Worm (Caenorhabditis elegans) whole organism, mixed stage, embryonic: Measurements from ENCODE around the gene enol-1.

Experiments used
- M03D4.4 ChIP-seq: sonication (generic microtip); optimal IDR thresholded peaks from 2 replicates; lab custom pipeline; 2017; ENCODE audit warnings: mild to moderate bottlenecking, missing genetic modification characterization, missing compliant biosample characterization
- bed-3 ChIP-seq: fragments of 200-800 bp; sonication (Bioruptor generic); optimal IDR thresholded peaks from 3 replicates; lab custom pipeline; 2018; ENCODE audit warnings: mild to moderate bottlenecking, missing genetic modification characterization, moderate library complexity, missing compliant biosample characterization
- blmp-1 ChIP-seq: fragments of 150-350 bp; optimal IDR thresholded peaks from 2 replicates; lab custom pipeline; 2014; ENCODE audit warnings: missing biosample characterization, missing genetic modification characterization
- ceh-43 ChIP-seq: fragments of 200-800 bp; sonication (Bioruptor generic); optimal IDR thresholded peaks from 2 replicates; lab custom pipeline; 2018; ENCODE audit warnings: mild to moderate bottlenecking, missing genetic modification characterization, moderate library complexity, missing compliant biosample characterization
- ceh-83 ChIP-seq: fragments of 200-800 bp; sonication (Bioruptor generic); optimal IDR thresholded peaks from 2 replicates; lab custom pipeline; 2018; ENCODE audit warnings: mild to moderate bottlenecking, missing genetic modification characterization, missing compliant biosample characterization
- ces-1 ChIP-seq: fragments of 150-350 bp; optimal IDR thresholded peaks from 2 replicates; lab custom pipeline; 2014; ENCODE audit warnings: missing biosample characterization, missing genetic modification reagents, missing genetic modification characterization
- cnd-1 ChIP-seq: fragments of 200-800 bp; sonication (Bioruptor generic); optimal IDR thresholded peaks from 2 replicates; lab custom pipeline; 2018; ENCODE audit warnings: mild to moderate bottlenecking, missing genetic modification characterization, missing compliant biosample characterization
- drap-1 ChIP-seq: fragments of 200-800 bp; sonication (Bioruptor generic); optimal IDR thresholded peaks from 3 replicates; lab custom pipeline; 2018; ENCODE audit warnings: mild to moderate bottlenecking, missing genetic modification characterization, missing compliant biosample characterization
- elt-1 ChIP-seq: sonication (generic microtip); optimal IDR thresholded peaks from 2 replicates; lab custom pipeline; 2017; ENCODE audit warnings: missing genetic modification characterization, mild to moderate bottlenecking, missing compliant biosample characterization, antibody characterized with exemption, moderate library complexity, borderline replicate concordance; ENCODE audit not compliant: insufficient read depth
- elt-3 ChIP-seq: fragments of 150-350 bp; optimal IDR thresholded peaks from 2 replicates; lab custom pipeline; 2014; ENCODE audit warnings: missing biosample characterization, missing genetic modification characterization
- flh-1 ChIP-seq: fragments of 200-800 bp; sonication (Bioruptor generic); optimal IDR thresholded peaks from 2 replicates; lab custom pipeline; 2018; ENCODE audit warnings: mild to moderate bottlenecking, missing genetic modification characterization, moderate library complexity, missing compliant biosample characterization
- ham-2 ChIP-seq: fragments of 200-800 bp; sonication (Bioruptor generic); optimal IDR thresholded peaks from 2 replicates; lab custom pipeline; 2018; ENCODE audit warnings: mild to moderate bottlenecking, missing genetic modification characterization, missing compliant biosample characterization
- hlh-1 ChIP-seq: fragments of 150-350 bp; optimal IDR thresholded peaks from 2 replicates; lab custom pipeline; 2014; ENCODE audit warnings: missing biosample characterization, missing genetic modification reagents, missing genetic modification characterization
- lsy-2 ChIP-seq: fragments of 150-350 bp; optimal IDR thresholded peaks from 2 replicates; lab custom pipeline; 2014; ENCODE audit warnings: missing biosample characterization, missing genetic modification characterization
- mab-5 ChIP-seq: fragments of 150-350 bp; optimal IDR thresholded peaks from 2 replicates; lab custom pipeline; 2014; ENCODE audit warnings: missing biosample characterization, missing genetic modification characterization
- mep-1 ChIP-seq: fragments of 150-350 bp; optimal IDR thresholded peaks from 2 replicates; lab custom pipeline; 2017; ENCODE audit warnings: missing biosample characterization, missing genetic modification reagents, missing genetic modification characterization, inconsistent platforms
- mls-2 ChIP-seq: sonication (generic microtip); optimal IDR thresholded peaks from 2 replicates; lab custom pipeline; 2016; ENCODE audit warnings: mild to moderate bottlenecking, missing genetic modification characterization, moderate library complexity, missing compliant biosample characterization
- nhr-12 ChIP-seq: fragments of 150-350 bp; optimal IDR thresholded peaks from 2 replicates; lab custom pipeline; 2014; ENCODE audit warnings: missing biosample characterization, missing genetic modification characterization
- nhr-2 ChIP-seq: fragments of 150-350 bp; optimal IDR thresholded peaks from 2 replicates; lab custom pipeline; 2014; ENCODE audit warnings: missing biosample characterization, missing genetic modification characterization
- nhr-237 ChIP-seq: fragments of 150-350 bp; optimal IDR thresholded peaks from 2 replicates; lab custom pipeline; 2014; ENCODE audit warnings: missing biosample characterization, missing genetic modification characterization
- nhr-28 ChIP-seq: fragments of 150-350 bp; optimal IDR thresholded peaks from 2 replicates; lab custom pipeline; 2014; ENCODE audit warnings: missing biosample characterization, missing genetic modification characterization
- nhr-76 ChIP-seq: sonication (generic microtip); optimal IDR thresholded peaks from 2 replicates; lab custom pipeline; 2017; ENCODE audit warnings: missing biosample characterization, missing genetic modification characterization
- pha-4 ChIP-seq: fragments of 150-350 bp; optimal IDR thresholded peaks from 2 replicates; lab custom pipeline; 2018; ENCODE audit warnings: missing biosample characterization, missing genetic modification reagents, missing genetic modification characterization
- sem-2 ChIP-seq: fragments of 200-800 bp; sonication (Bioruptor generic); optimal IDR thresholded peaks from 2 replicates; lab custom pipeline; 2018; ENCODE audit warnings: mild to moderate bottlenecking, missing genetic modification characterization, missing compliant biosample characterization
- sptf-1 ChIP-seq: sonication (generic microtip); optimal IDR thresholded peaks from 2 replicates; lab custom pipeline; 2017; ENCODE audit warnings: mild to moderate bottlenecking, missing genetic modification characterization, moderate library complexity, missing compliant biosample characterization
- tbx-8 ChIP-seq: fragments of 200-800 bp; sonication (Bioruptor generic); optimal IDR thresholded peaks from 2 replicates; lab custom pipeline; 2018; ENCODE audit warnings: mild to moderate bottlenecking, missing genetic modification characterization, moderate library complexity, missing compliant biosample characterization
- unc-120 ChIP-seq: sonication (generic microtip); optimal IDR thresholded peaks from 2 replicates; lab custom pipeline; 2017; ENCODE audit warnings: missing genetic modification characterization, missing compliant biosample characterization; ENCODE audit not compliant: poor library complexity, severe bottlenecking
- unc-39 ChIP-seq: fragments of 150-350 bp; optimal IDR thresholded peaks from 2 replicates; lab custom pipeline; 2014; ENCODE audit warnings: missing biosample characterization, missing genetic modification characterization
- unc-62 ChIP-seq: fragments of 150-350 bp; optimal IDR thresholded peaks from 2 replicates; lab custom pipeline; 2014; ENCODE audit warnings: missing biosample characterization, missing genetic modification reagents, missing genetic modification characterization
- zip-8 ChIP-seq: fragments of 150-350 bp; optimal IDR thresholded peaks from 2 replicates; lab custom pipeline; 2014; ENCODE audit warnings: missing biosample characterization, missing genetic modification characterization
- ztf-11 ChIP-seq: fragments of 150-350 bp; optimal IDR thresholded peaks from 2 replicates; lab custom pipeline; 2014; ENCODE audit warnings: missing biosample characterization, missing genetic modification characterization

The enol-1 gene

DNA sequence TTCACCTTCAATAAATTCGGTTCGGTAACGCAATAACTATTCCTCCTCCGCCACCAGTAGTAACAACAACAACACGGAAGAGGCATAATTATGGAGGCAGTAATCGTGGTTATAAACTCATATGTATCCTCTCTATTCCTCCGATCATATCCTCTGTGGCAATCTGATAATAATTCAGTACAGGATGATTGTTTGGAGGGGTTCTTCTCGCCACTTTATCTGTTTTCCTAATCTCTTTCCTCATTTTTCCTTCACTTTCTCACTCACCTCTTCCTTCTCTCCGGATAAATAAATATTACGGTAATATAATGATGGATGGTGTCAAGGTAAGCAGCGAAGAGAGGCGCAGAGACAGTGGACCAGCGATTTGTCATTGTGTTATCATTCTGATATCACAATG is 40.3 kb upstream of the enol-1 start:
- TF ChIP-seq M03D4.4 (tag; lab: Kevin White, UChicago) (no peak), drap-1 (GFP tag; lab: Kevin White, UChicago) (no peak), lsy-2 (tag; lab: Kevin White, UChicago) (no peak), nhr-237 (tag; lab: Kevin White, UChicago) (no peak), elt-1 (tag; lab: Kevin White, UChicago) (peak; percentile 91), unc-62 (peak; percentile 57), elt-3 (tag; lab: Kevin White, UChicago) (peak; percentile 41), mls-2 (tag; lab: Kevin White, UChicago) (no peak), zip-8 (tag; lab: Kevin White, UChicago) (no peak), nhr-12 (tag; lab: Kevin White, UChicago) (no peak)

DNA sequence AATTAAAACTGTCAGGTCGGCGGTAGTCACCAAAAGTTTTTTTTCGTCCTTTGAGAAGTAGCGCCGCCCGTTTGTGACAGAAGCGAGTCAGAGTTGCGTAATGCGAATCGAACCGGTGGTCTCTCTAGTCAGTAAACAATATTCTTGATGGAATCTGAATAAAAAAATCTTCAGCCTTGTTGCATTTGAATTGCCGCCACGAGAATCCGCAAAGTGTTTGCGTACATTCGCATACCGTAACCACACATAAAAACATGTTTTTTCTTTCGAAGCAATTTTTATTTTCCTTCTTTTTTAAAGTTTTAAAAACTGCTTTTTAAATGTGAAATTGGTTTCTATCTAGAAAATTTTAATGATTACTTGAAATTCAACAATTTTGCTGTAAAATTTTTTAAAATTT is 39.8 kb upstream of the enol-1 start:
- TF ChIP-seq ceh-83 (no peak), tbx-8 (GFP tag; lab: Kevin White, UChicago) (no peak), cnd-1 (tag; lab: Kevin White, UChicago) (no peak), sem-2 (GFP tag; lab: Kevin White, UChicago) (no peak), mls-2 (tag; lab: Kevin White, UChicago) (no peak), hlh-1 (tag; lab: Kevin White, UChicago) (no peak), ham-2 (GFP tag; lab: Kevin White, UChicago) (no peak), mab-5 (tag; lab: Kevin White, UChicago) (no peak), lsy-2 (tag; lab: Kevin White, UChicago) (peak; percentile 63)
- TF ChIP-seq, all 35 proteins: peak for 1

DNA sequence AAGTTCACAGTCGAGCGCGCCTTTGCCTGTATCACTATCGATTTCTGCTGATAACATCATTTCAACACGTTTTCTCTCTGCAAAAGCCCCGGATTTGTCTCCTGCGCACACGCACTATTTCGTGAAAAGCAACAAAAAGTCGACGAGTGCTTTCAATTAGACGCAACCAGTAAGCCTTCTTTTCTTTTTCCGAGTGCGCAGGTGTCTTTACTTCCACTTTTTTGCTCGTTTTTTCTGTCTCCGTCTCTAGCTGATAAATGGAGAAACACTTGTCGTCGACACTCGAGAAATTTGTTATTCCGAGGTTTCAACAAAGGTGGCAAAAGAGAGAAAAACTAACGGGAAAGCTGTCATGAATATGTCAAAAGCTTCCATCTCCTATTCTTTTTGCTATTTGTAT is 39.2 kb upstream of the enol-1 start:
- TF ChIP-seq hlh-1 (tag; lab: Kevin White, UChicago) (peak; percentile 51), tbx-8 (GFP tag; lab: Kevin White, UChicago) (no peak)

DNA sequence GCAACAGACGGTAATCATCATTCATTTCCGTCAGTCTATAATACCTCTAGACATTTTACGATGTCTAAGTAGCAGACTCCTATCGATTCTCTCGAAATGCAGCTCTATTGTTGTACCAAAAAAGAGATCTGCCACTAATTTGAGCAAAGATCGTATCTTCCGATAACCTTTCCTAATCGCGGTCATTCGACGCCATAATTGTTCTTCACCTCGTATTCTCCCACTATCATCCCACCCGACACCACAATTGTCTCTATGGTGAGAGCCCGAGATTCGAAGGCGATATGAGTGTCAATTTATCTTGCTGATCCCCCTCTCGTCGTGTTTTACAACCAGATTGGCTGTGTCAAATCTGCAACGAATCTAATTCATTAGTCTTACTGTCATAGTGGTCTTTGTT is 35.4 kb upstream of the enol-1 start:
- TF ChIP-seq nhr-76 (tag; lab: Kevin White, UChicago): no peak
- TF ChIP-seq nhr-2 (tag; lab: Kevin White, UChicago): peak; percentile 57
- peak; percentile 6 for TF ChIP-seq hlh-1 (tag; lab: Kevin White, UChicago)
- TF ChIP-seq elt-1 (tag; lab: Kevin White, UChicago): peak; percentile 90

DNA sequence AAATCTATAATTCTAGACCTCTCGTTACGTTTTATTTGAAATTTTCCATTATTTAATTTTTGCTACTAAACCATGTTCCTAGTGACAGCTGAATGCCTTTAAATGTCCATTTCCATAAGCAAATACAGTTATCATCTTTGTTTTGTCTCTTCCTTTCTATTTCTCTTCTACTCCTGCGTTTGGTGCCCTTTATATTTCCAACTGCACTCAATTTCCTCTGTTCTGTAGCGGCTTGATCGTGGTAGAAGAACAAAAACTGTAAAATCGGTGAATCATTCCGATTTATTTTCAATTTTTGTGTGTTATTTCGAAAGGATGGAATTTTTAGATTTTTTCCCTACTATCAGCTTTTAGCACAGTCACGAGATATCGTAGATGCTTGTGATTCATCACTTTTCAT is 34.9 kb upstream of the enol-1 start:
- TF ChIP-seq sptf-1 (tag; lab: Kevin White, UChicago): no peak
- TF ChIP-seq M03D4.4 (tag; lab: Kevin White, UChicago): no peak
- no peak for TF ChIP-seq mls-2 (tag; lab: Kevin White, UChicago)
- no peak for TF ChIP-seq nhr-28 (tag; lab: Kevin White, UChicago)
- TF ChIP-seq bed-3 (GFP tag; lab: Kevin White, UChicago): no peak
- no peak for TF ChIP-seq zip-8 (tag; lab: Kevin White, UChicago)
- TF ChIP-seq mab-5 (tag; lab: Kevin White, UChicago): no peak
- no peak for TF ChIP-seq flh-1
- TF ChIP-seq cnd-1 (tag; lab: Kevin White, UChicago): no peak
- no peak for TF ChIP-seq mep-1 (tag; lab: Kevin White, UChicago)
- no peak for TF ChIP-seq ztf-11
- TF ChIP-seq ceh-43 (GFP tag; lab: Kevin White, UChicago): no peak
- no peak for TF ChIP-seq elt-1 (tag; lab: Kevin White, UChicago)
- no peak for TF ChIP-seq unc-62
- TF ChIP-seq blmp-1 (tag; lab: Kevin White, UChicago): no peak
- no peak for TF ChIP-seq ham-2 (GFP tag; lab: Kevin White, UChicago)
- TF ChIP-seq tbx-8 (GFP tag; lab: Kevin White, UChicago): no peak
- TF ChIP-seq nhr-237 (tag; lab: Kevin White, UChicago): no peak
- no peak for TF ChIP-seq ceh-83

DNA sequence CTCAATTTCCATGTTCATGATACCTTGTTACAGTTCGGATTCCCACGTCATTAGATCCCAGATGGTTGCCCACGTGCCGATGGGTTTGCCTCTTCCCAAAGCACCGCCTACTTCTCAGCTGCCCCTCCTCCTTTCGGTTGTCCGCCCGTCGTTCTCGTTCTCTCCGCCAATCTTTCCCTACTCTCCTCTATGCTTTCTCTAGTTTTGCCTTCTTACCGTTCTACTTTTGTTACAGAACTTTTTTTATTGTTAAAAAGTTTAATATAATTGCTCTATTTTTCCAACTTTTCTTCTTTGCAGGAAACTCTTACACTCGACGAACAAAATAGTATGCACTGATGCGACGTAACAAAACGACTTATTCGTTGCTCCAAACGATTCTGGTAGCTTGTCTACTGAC is 34.3 kb upstream of the enol-1 start, which contains the start of gene lat-1:
Gene lat-1, plus strand, starts transcription at position 301 of the 400 bp plus-strand sequence.
- TF ChIP-seq mep-1 (tag; lab: Kevin White, UChicago): no peak
- TF ChIP-seq nhr-2 (tag; lab: Kevin White, UChicago): no peak
- no peak for TF ChIP-seq unc-39 (tag; lab: Kevin White, UChicago)
- TF ChIP-seq ztf-11: no peak
- TF ChIP-seq elt-1 (tag; lab: Kevin White, UChicago): no peak
- no peak for TF ChIP-seq nhr-28 (tag; lab: Kevin White, UChicago)
- no peak for TF ChIP-seq pha-4 (tag; lab: Kevin White, UChicago)
- no peak for TF ChIP-seq ces-1 (GFP tag; lab: Kevin White, UChicago)
- no peak for TF ChIP-seq unc-62
- TF ChIP-seq unc-120: no peak
- no peak for TF ChIP-seq tbx-8 (GFP tag; lab: Kevin White, UChicago)
